In the genomic region with DNA sequence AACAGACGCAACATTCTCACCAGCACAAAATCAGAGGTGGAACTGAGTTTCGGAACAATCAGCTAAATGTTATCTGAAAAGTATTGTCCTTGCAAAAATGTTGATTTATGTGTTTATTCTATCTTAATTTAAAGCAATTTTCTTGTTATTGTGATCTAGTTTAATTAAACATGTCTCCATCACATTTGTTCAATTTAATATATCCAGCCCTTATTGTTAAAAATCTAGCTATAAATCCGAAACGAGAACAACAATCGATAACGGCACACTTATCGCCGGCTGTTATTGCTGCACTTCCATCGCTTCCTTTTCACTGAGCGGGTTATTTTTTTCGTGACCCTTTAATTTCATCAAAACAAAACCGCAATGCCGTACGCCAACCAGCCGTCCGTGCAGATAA, we compare ENCODE assay signal across 1 fruit fly cellular context.
TF ChIP-seq lines count a peak whose summit lies in the region.

Gene GatC (minus strand): TSS at position 48 of the 400 bp plus-strand sequence.
Gene PolG2 (minus strand): TSS at position 48 of the 400 bp plus-strand sequence.
Gene Polr2C (plus strand): TSS at position 280 of the 400 bp plus-strand sequence.

TF ChIP-seq in whole organism, embryonic, 481 proteins besides CTCF, POLR2A, EP300 and RAD21 (continued from another document):
- TF ChIP-seq danr (GFP tag; IDR thresholded peaks at IDR 0.05; lab: Robert Waterston, UW) = no peak
- peak; percentile 62; the same call in 2 of the 3 replicates for TF ChIP-seq Doc3 (GFP tag; IDR thresholded peaks at IDR 0.05; lab: Robert Waterston, UW; ENCODE audit: partially characterized antibody)
- no peak for TF ChIP-seq fru (optimal IDR thresholded peaks at IDR 0.05; lab: Kevin White, UChicago)
- no peak for TF ChIP-seq jigr1 (GFP tag; IDR thresholded peaks at IDR 0.05; lab: Robert Waterston, UW)
- no peak for TF ChIP-seq CG6854 (GFP tag; optimal IDR thresholded peaks at IDR 0.05; lab: Kevin White, UChicago)
- TF ChIP-seq br (optimal IDR thresholded peaks at IDR 0.05; lab: Kevin White, UChicago) = no peak
- no peak for TF ChIP-seq Oaz (GFP tag; IDR thresholded peaks at IDR 0.05; lab: Robert Waterston, UW)
- TF ChIP-seq Dad (GFP tag; optimal IDR thresholded peaks at IDR 0.05; lab: Kevin White, UChicago) = no peak
- 0 out of 3 replicates have a peak, but pooled peaks have one; percentile 47 for TF ChIP-seq CG11456 (GFP tag; IDR thresholded peaks at IDR 0.05; lab: Robert Waterston, UW)
- TF ChIP-seq mld (GFP tag; IDR thresholded peaks at IDR 0.05; lab: Robert Waterston, UW; ENCODE audit: partially characterized antibody) = peak; percentile 78; the same call in 2 of the 3 replicates
- no peak for TF ChIP-seq CG17385 (GFP tag; optimal IDR thresholded peaks at IDR 0.05; lab: Kevin White, UChicago)
- TF ChIP-seq ttk (GFP tag; IDR thresholded peaks at IDR 0.05; lab: Robert Waterston, UW) = peak; percentile 10; the same call in 1 of the 2 replicates
- TF ChIP-seq Dbx (GFP tag; IDR thresholded peaks at IDR 0.05; lab: Robert Waterston, UW) = no peak
- no peak for TF ChIP-seq CG13296 (GFP tag; optimal IDR thresholded peaks at IDR 0.05; lab: Kevin White, UChicago)
- TF ChIP-seq MESR4 (GFP tag; optimal IDR thresholded peaks at IDR 0.05; lab: Kevin White, UChicago) = peak; percentile 22
- no peak; the same call in 1 of the 2 replicates for TF ChIP-seq HLH3B (GFP tag; IDR thresholded peaks at IDR 0.05; lab: Robert Waterston, UW)
- TF ChIP-seq Hmr (GFP tag; optimal IDR thresholded peaks at IDR 0.05; lab: Kevin White, UChicago) = no peak
- TF ChIP-seq CG18262 (tag; optimal IDR thresholded peaks at IDR 0.05; lab: Kevin White, UChicago) = no peak
- no peak for TF ChIP-seq CG11093 (GFP tag; IDR thresholded peaks at IDR 0.05; lab: Robert Waterston, UW)
- TF ChIP-seq CG5953 (GFP tag; IDR thresholded peaks at IDR 0.05; lab: Robert Waterston, UW) = no peak
- TF ChIP-seq Mad (GFP tag; optimal IDR thresholded peaks at IDR 0.05; lab: Kevin White, UChicago) = no peak
- no peak for TF ChIP-seq CG4707 (GFP tag; optimal IDR thresholded peaks at IDR 0.05; lab: Kevin White, UChicago)
- TF ChIP-seq fd96Cb (tag; optimal IDR thresholded peaks at IDR 0.05; lab: Kevin White, UChicago) = no peak
- TF ChIP-seq CG10209 (GFP tag; optimal IDR thresholded peaks at IDR 0.05; lab: Kevin White, UChicago) = no peak
- peak; percentile 27 for TF ChIP-seq CG33213 (GFP tag; optimal IDR thresholded peaks at IDR 0.05; lab: Kevin White, UChicago)
- TF ChIP-seq CG7963 (GFP tag; IDR thresholded peaks at IDR 0.05; lab: Robert Waterston, UW; ENCODE audit: partially characterized antibody) = peak; percentile 73
- TF ChIP-seq CG32532 (GFP tag; IDR thresholded peaks at IDR 0.05; lab: Robert Waterston, UW) = peak; percentile 34; the same call in 1 of the 2 replicates
- no peak for TF ChIP-seq CG7839 (tag; optimal IDR thresholded peaks at IDR 0.05; lab: Kevin White, UChicago)
- TF ChIP-seq CG13775 (GFP tag; optimal IDR thresholded peaks at IDR 0.05; lab: Kevin White, UChicago) = peak; percentile 62
- peak; percentile 49 for TF ChIP-seq Myb (GFP tag; optimal IDR thresholded peaks at IDR 0.05; lab: Kevin White, UChicago)
- TF ChIP-seq CG10959 (GFP tag; IDR thresholded peaks at IDR 0.05; lab: Robert Waterston, UW) = no peak
- TF ChIP-seq kni (GFP tag; optimal IDR thresholded peaks at IDR 0.05; lab: Kevin White, UChicago) = no peak
- no peak for TF ChIP-seq CG34376 (GFP tag; optimal IDR thresholded peaks at IDR 0.05; lab: Kevin White, UChicago)
- TF ChIP-seq trem (tag; optimal IDR thresholded peaks at IDR 0.05; lab: Kevin White, UChicago) = peak; percentile 54
- no peak for TF ChIP-seq hth (optimal IDR thresholded peaks at IDR 0.05; lab: Kevin White, UChicago)
- TF ChIP-seq ham (GFP tag; IDR thresholded peaks at IDR 0.05; lab: Robert Waterston, UW) = no peak
- no peak for TF ChIP-seq sim (GFP tag; IDR thresholded peaks at IDR 0.05; lab: Robert Waterston, UW)
- TF ChIP-seq NC2α (GFP tag; optimal IDR thresholded peaks at IDR 0.05; lab: Kevin White, UChicago) = no peak
- no peak for TF ChIP-seq C15 (GFP tag; IDR thresholded peaks at IDR 0.05; lab: Robert Waterston, UW)
- TF ChIP-seq pfk (GFP tag; optimal IDR thresholded peaks at IDR 0.05; lab: Kevin White, UChicago) = no peak
- TF ChIP-seq CG8359 (GFP tag; optimal IDR thresholded peaks at IDR 0.05; lab: Kevin White, UChicago; ENCODE audit: borderline replicate concordance) = no peak
- TF ChIP-seq Hr78 (GFP tag; optimal IDR thresholded peaks at IDR 0.05; lab: Kevin White, UChicago) = no peak
- no peak for TF ChIP-seq slou (GFP tag; optimal IDR thresholded peaks at IDR 0.05; lab: Kevin White, UChicago)
- peak; percentile 58 for TF ChIP-seq chn (GFP tag; optimal IDR thresholded peaks at IDR 0.05; lab: Kevin White, UChicago)
- TF ChIP-seq MBD-R2 (GFP tag; IDR thresholded peaks at IDR 0.05; lab: Robert Waterston, UW) = peak; percentile 82
- TF ChIP-seq CG9609 (GFP tag; optimal IDR thresholded peaks at IDR 0.05; lab: Kevin White, UChicago) = peak; percentile 51
- TF ChIP-seq CG12942 (GFP tag; optimal IDR thresholded peaks at IDR 0.05; lab: Kevin White, UChicago) = peak; percentile 11
- no peak for TF ChIP-seq Poxn (GFP tag; IDR thresholded peaks at IDR 0.05; lab: Robert Waterston, UW)
- no peak; the same call in 2 of the 3 replicates for TF ChIP-seq dysf (GFP tag; IDR thresholded peaks at IDR 0.05; lab: Robert Waterston, UW)
- no peak for TF ChIP-seq CG3163 (GFP tag; optimal IDR thresholded peaks at IDR 0.05; lab: Kevin White, UChicago)
- TF ChIP-seq gcm2 (GFP tag; optimal IDR thresholded peaks at IDR 0.05; lab: Kevin White, UChicago) = no peak
- peak; percentile 60 for TF ChIP-seq Ptx1 (GFP tag; IDR thresholded peaks at IDR 0.05; lab: Robert Waterston, UW)
- TF ChIP-seq Opbp (GFP tag; IDR thresholded peaks at IDR 0.05; lab: Robert Waterston, UW; ENCODE audit: partially characterized antibody) = peak; percentile 79; the same call in 2 of the 3 replicates
- peak; percentile 5 for TF ChIP-seq CG9797 (GFP tag; optimal IDR thresholded peaks at IDR 0.05; lab: Kevin White, UChicago)
- TF ChIP-seq CG6254 (GFP tag; optimal IDR thresholded peaks at IDR 0.05; lab: Kevin White, UChicago) = no peak
- TF ChIP-seq CG7928 (GFP tag; optimal IDR thresholded peaks at IDR 0.05; lab: Kevin White, UChicago) = peak; percentile 76
- TF ChIP-seq ro (GFP tag; IDR thresholded peaks at IDR 0.05; lab: Robert Waterston, UW) = no peak
- peak; percentile 26 for TF ChIP-seq Lhr (GFP tag; optimal IDR thresholded peaks at IDR 0.05; lab: Kevin White, UChicago)
- TF ChIP-seq ftz-f1 (GFP tag; optimal IDR thresholded peaks at IDR 0.05; lab: Kevin White, UChicago) = no peak
- TF ChIP-seq cato (GFP tag; optimal IDR thresholded peaks at IDR 0.05; lab: Kevin White, UChicago; ENCODE audit: borderline replicate concordance) = no peak
- TF ChIP-seq ATbp (GFP tag; optimal IDR thresholded peaks at IDR 0.05; lab: Kevin White, UChicago) = no peak
- TF ChIP-seq CG11247 (GFP tag; IDR thresholded peaks at IDR 0.05; lab: Robert Waterston, UW) = peak; percentile 61
- TF ChIP-seq ash1 (GFP tag; optimal IDR thresholded peaks at IDR 0.05; lab: Kevin White, UChicago) = no peak
- TF ChIP-seq dpn (GFP tag; optimal IDR thresholded peaks at IDR 0.05; lab: Kevin White, UChicago) = peak; percentile 28 to 66
- TF ChIP-seq onecut (GFP tag; IDR thresholded peaks at IDR 0.05; lab: Robert Waterston, UW) = no peak
- TF ChIP-seq CG17829 (tag; optimal IDR thresholded peaks at IDR 0.05; lab: Kevin White, UChicago) = peak; percentile 53
- TF ChIP-seq Pdp1 (GFP tag; optimal IDR thresholded peaks at IDR 0.05; lab: Kevin White, UChicago) = peak in 1 of 2 experiments; percentile 34
- TF ChIP-seq CG11085 (GFP tag; IDR thresholded peaks at IDR 0.05; lab: Robert Waterston, UW) = no peak
- TF ChIP-seq Abd-B (GFP tag; optimal IDR thresholded peaks at IDR 0.05; lab: Kevin White, UChicago) = peak; percentile 36
- no peak for TF ChIP-seq D19A (tag; optimal IDR thresholded peaks at IDR 0.05; lab: Kevin White, UChicago)
- no peak for TF ChIP-seq disco-r (GFP tag; optimal IDR thresholded peaks at IDR 0.05; lab: Kevin White, UChicago)
- no peak for TF ChIP-seq eve (GFP tag; optimal IDR thresholded peaks at IDR 0.05; lab: Kevin White, UChicago)
- TF ChIP-seq CG14710 (tag; optimal IDR thresholded peaks at IDR 0.05; lab: Kevin White, UChicago) = peak; percentile 67
- TF ChIP-seq CG42726 (GFP tag; IDR thresholded peaks at IDR 0.05; lab: Robert Waterston, UW; ENCODE audit: partially characterized antibody) = peak; percentile 6; the same call in 1 of the 2 replicates
- TF ChIP-seq klu (GFP tag; IDR thresholded peaks at IDR 0.05; lab: Robert Waterston, UW) = no peak
- no peak for TF ChIP-seq CG7556 (GFP tag; optimal IDR thresholded peaks at IDR 0.05; lab: Kevin White, UChicago)
- TF ChIP-seq CG4730 (GFP tag; IDR thresholded peaks at IDR 0.05; lab: Robert Waterston, UW) = no peak
- no peak for TF ChIP-seq Fer3 (tag; optimal IDR thresholded peaks at IDR 0.05; lab: Kevin White, UChicago)
- no peak for TF ChIP-seq pan (optimal IDR thresholded peaks at IDR 0.05; lab: Kevin White, UChicago)
- no peak for TF ChIP-seq pan (GFP tag; optimal IDR thresholded peaks at IDR 0.05 in 1 of 2, IDR thresholded peaks at IDR 0.05 in 1 of 2)
- peak; percentile 30; the same call in 1 of the 2 replicates for TF ChIP-seq seq (GFP tag; IDR thresholded peaks at IDR 0.05; lab: Robert Waterston, UW)
- no peak for TF ChIP-seq Lpt (GFP tag; optimal IDR thresholded peaks at IDR 0.05; lab: Kevin White, UChicago)
- TF ChIP-seq CG9727 (GFP tag; optimal IDR thresholded peaks at IDR 0.05; lab: Kevin White, UChicago) = peak; percentile 24
- no peak for TF ChIP-seq D (optimal IDR thresholded peaks at IDR 0.05; lab: Kevin White, UChicago)
- no peak for TF ChIP-seq D (GFP tag; optimal IDR thresholded peaks at IDR 0.05; lab: Kevin White, UChicago)
- TF ChIP-seq GATAe (GFP tag; conservative IDR thresholded peaks at IDR 0.05; lab: Robert Waterston, UW) = no peak
